Worm (Caenorhabditis elegans) whole organism, late embryonic: ENCODE data around the gene Y6E2A.10.
"Not testable (repeated sequence)": the region's sequence is repeated elsewhere in the genome, so short reads cannot be mapped to it uniquely, and the experiment has no call there.

Experiments
- ceh-2 ChIP-seq: sonication (generic microtip); optimal IDR thresholded peaks from 2 replicates; lab custom pipeline; 2016; ENCODE audit warnings: missing genotype, missing genetic modification characterization, missing compliant biosample characterization
- ceh-34 ChIP-seq: sonication (generic microtip); optimal IDR thresholded peaks from 2 replicates; lab custom pipeline; 2016; ENCODE audit warnings: mild to moderate bottlenecking, missing genetic modification characterization, missing compliant biosample characterization
- ceh-6 ChIP-seq: fragments of 200-800 bp; sonication (Bioruptor generic); optimal IDR thresholded peaks from 2 replicates; lab custom pipeline; 2018; ENCODE audit warnings: mild to moderate bottlenecking, missing genetic modification characterization, missing compliant biosample characterization
- lin-11 ChIP-seq: fragments of 200-800 bp; sonication (Bioruptor generic); optimal IDR thresholded peaks from 2 replicates; lab custom pipeline; 2018; ENCODE audit warnings: mild to moderate bottlenecking, missing genetic modification characterization, missing compliant biosample characterization
- pha-4 ChIP-seq: fragments of 150-350 bp; optimal IDR thresholded peaks from 2 replicates; lab custom pipeline; 2018; ENCODE audit warnings: missing biosample characterization, missing genetic modification reagents, missing genetic modification characterization
- pros-1 ChIP-seq: fragments of 150-350 bp; optimal IDR thresholded peaks from 2 replicates; lab custom pipeline; 2014; ENCODE audit warnings: missing biosample characterization, missing genetic modification reagents, missing genetic modification characterization
- ttx-3 ChIP-seq: sonication (generic microtip); optimal IDR thresholded peaks from 2 replicates; lab custom pipeline; 2016; ENCODE audit warnings: missing genetic modification reagents, missing genetic modification characterization, missing compliant biosample characterization
- unc-86 ChIP-seq: sonication (generic microtip); optimal IDR thresholded peaks from 2 replicates; lab custom pipeline; 2016; ENCODE audit warnings: missing genetic modification characterization, missing compliant biosample characterization

DNA sequence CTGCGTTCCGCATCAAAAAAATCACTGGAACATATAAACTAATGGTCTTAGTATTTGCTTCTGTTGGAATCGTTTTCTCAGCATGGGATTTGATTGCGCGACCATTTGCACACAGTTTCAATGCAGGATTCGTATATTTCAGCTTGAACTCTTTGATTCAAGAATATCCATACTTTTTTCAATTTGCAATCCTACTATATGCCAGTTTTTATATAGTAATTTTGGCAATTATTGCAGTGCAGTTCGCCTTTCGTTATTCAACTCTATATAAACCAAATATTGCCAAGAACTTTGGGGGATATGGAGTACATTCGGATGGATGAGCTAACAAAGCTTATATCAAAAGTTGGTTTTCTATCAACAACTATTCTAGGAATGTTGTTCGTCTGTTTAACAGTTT, 22.6 kb upstream of the Y6E2A.10 start, which contains the start of gene str-5:
- TF ChIP-seq ceh-34; unc-86 (tag; lab: Kevin White, UChicago); pros-1; ceh-6 (GFP tag; lab: Kevin White, UChicago); ceh-2 (tag; lab: Kevin White, UChicago); pha-4 (tag; lab: Kevin White, UChicago); ttx-3; lin-11: not testable (repeated sequence)
